Fruit fly (Drosophila melanogaster) whole organism, embryonic: Measurements from ENCODE around the gene mRpS18B.
A peak's percentile ranks its signal among the peaks of the same experiment; 100 is the strongest.

ENCODE experiments used
- Adf1 ChIP-seq: fragments of 200-800 bp; sonication (Bioruptor generic); IDR thresholded peaks from 2 replicates; pipeline ENCODE4 v1.3.6; 2022; ENCODE audit warnings: missing biosample characterization, missing genetic modification characterization
- Atf-2 ChIP-seq: fragments of 200-800 bp; sonication (Bioruptor generic); optimal IDR thresholded peaks from 2 replicates; lab custom pipeline; 2016; ENCODE audit warnings: missing biosample characterization, missing genetic modification characterization
- Bdp1 ChIP-seq: fragments of 200-800 bp; sonication (Bioruptor generic); optimal IDR thresholded peaks from 3 replicates; lab custom pipeline; 2016; ENCODE audit warnings: missing biosample characterization, missing genetic modification characterization
- Blimp-1 ChIP-seq: fragments of 200-800 bp; sonication (Bioruptor generic); optimal IDR thresholded peaks from 3 replicates; lab custom pipeline; 2018; ENCODE audit warnings: missing biosample characterization, missing genetic modification characterization, mild to moderate bottlenecking, moderate library complexity, missing genetic modification reagents
- C15 ChIP-seq: fragments of 200-800 bp; sonication (Bioruptor generic); IDR thresholded peaks from 3 replicates; pipeline ENCODE4 v1.3.6; 2022; ENCODE audit warnings: missing biosample characterization, missing genetic modification characterization
- CG10267 ChIP-seq: fragments of 200-800 bp; sonication (Bioruptor generic); optimal IDR thresholded peaks from 2 replicates; lab custom pipeline; 2018; ENCODE audit warnings: missing biosample characterization, mild to moderate bottlenecking, missing genetic modification characterization, moderate library complexity
- CG10274 ChIP-seq: fragments of 200-800 bp; sonication (Bioruptor generic); optimal IDR thresholded peaks from 3 replicates; lab custom pipeline; 2017; ENCODE audit warnings: missing biosample characterization, mild to moderate bottlenecking, missing genetic modification characterization
- CG12236 ChIP-seq: fragments of 200-800 bp; sonication (Bioruptor generic); optimal IDR thresholded peaks from 2 replicates; lab custom pipeline; 2016; ENCODE audit warnings: missing biosample characterization, missing genetic modification characterization
- CG14050 ChIP-seq: fragments of 200-800 bp; sonication (Bioruptor generic); IDR thresholded peaks from 3 replicates; pipeline ENCODE4 v1.3.6; 2022; ENCODE audit warnings: missing biosample characterization, missing genetic modification characterization
- CG1529 ChIP-seq: fragments of 200-800 bp; sonication (Bioruptor generic); optimal IDR thresholded peaks from 3 replicates; lab custom pipeline; 2018; ENCODE audit warnings: missing biosample characterization, missing genetic modification characterization
- CG15696 ChIP-seq: fragments of 200-800 bp; sonication (Bioruptor generic); optimal IDR thresholded peaks from 2 replicates; lab custom pipeline; 2019; ENCODE audit warnings: missing biosample characterization, mild to moderate bottlenecking, missing genetic modification characterization, moderate library complexity
- CG16779 ChIP-seq: fragments of 200-800 bp; sonication (Bioruptor generic); IDR thresholded peaks from 2 replicates; pipeline ENCODE4 v1.3.6; 2022; ENCODE audit warnings: missing biosample characterization, missing genetic modification characterization
- CG17612 ChIP-seq: fragments of 200-800 bp; sonication (Bioruptor generic); IDR thresholded peaks from 2 replicates; pipeline ENCODE4 v1.3.6; 2022; ENCODE audit warnings: missing biosample characterization, missing genetic modification characterization
- CG1792 ChIP-seq: fragments of 200-800 bp; sonication (Bioruptor generic); optimal IDR thresholded peaks from 2 replicates; lab custom pipeline; 2016; ENCODE audit warnings: missing biosample characterization, missing genetic modification characterization
- CG3065 ChIP-seq: fragments of 200-800 bp; sonication (Bioruptor generic); optimal IDR thresholded peaks from 2 replicates; lab custom pipeline; 2016; ENCODE audit warnings: missing biosample characterization, missing genetic modification characterization
- CG31441 ChIP-seq: fragments of 200-800 bp; sonication (Bioruptor generic); IDR thresholded peaks from 2 replicates; pipeline ENCODE4 v1.3.6; 2022; ENCODE audit warnings: missing biosample characterization, missing genetic modification characterization
- CG3163 ChIP-seq: fragments of 200-800 bp; sonication (Bioruptor generic); optimal IDR thresholded peaks from 3 replicates; lab custom pipeline; 2016; ENCODE audit warnings: missing biosample characterization, missing genetic modification characterization
- CG3726 ChIP-seq: fragments of 200-800 bp; sonication (Bioruptor generic); IDR thresholded peaks from 3 replicates; pipeline ENCODE4, ENCODE4 v1.3.6; 2022; ENCODE audit warnings: missing biosample characterization, missing genetic modification characterization
- CG42726 ChIP-seq: fragments of 200-800 bp; sonication (Bioruptor generic); IDR thresholded peaks from 2 replicates; pipeline ENCODE4 v1.3.6; 2022; ENCODE audit warnings: missing biosample characterization, missing genetic modification characterization; ENCODE audit not compliant: partially characterized antibody
- CG4328 ChIP-seq: fragments of 200-800 bp; sonication (Bioruptor generic); optimal IDR thresholded peaks from 3 replicates; lab custom pipeline; 2017; ENCODE audit warnings: missing biosample characterization, missing genetic modification reagents, missing genetic modification characterization
- CG7271 ChIP-seq: fragments of 200-800 bp; sonication (Bioruptor generic); optimal IDR thresholded peaks from 2 replicates; lab custom pipeline; 2018; ENCODE audit warnings: missing biosample characterization, mild to moderate bottlenecking, missing genetic modification characterization, moderate library complexity
- CG7839 ChIP-seq: fragments of 200-800 bp; sonication (Bioruptor generic); optimal IDR thresholded peaks from 3 replicates; lab custom pipeline; 2018; ENCODE audit warnings: missing biosample characterization, mild to moderate bottlenecking, missing genetic modification characterization, moderate library complexity
- CG9437 ChIP-seq: fragments of 200-800 bp; sonication (Bioruptor generic); optimal IDR thresholded peaks from 2 replicates; lab custom pipeline; 2018; ENCODE audit warnings: missing biosample characterization, mild to moderate bottlenecking, missing genetic modification characterization
- CG9817 ChIP-seq: fragments of 200-800 bp; sonication (Bioruptor generic); optimal IDR thresholded peaks from 2 replicates; lab custom pipeline; 2018; ENCODE audit warnings: missing biosample characterization, mild to moderate bottlenecking, missing genetic modification characterization, moderate library complexity
- CHES-1-like ChIP-seq: fragments of 200-800 bp; sonication (Bioruptor generic); optimal IDR thresholded peaks from 2 replicates; lab custom pipeline; 2016; ENCODE audit warnings: missing biosample characterization, missing genetic modification characterization
- Camta ChIP-seq: fragments of 200-800 bp; sonication (Bioruptor generic); optimal IDR thresholded peaks from 2 replicates; lab custom pipeline; 2016; ENCODE audit warnings: missing biosample characterization, missing genetic modification characterization
- Dek ChIP-seq: fragments of 200-800 bp; sonication (Bioruptor generic); optimal IDR thresholded peaks from 3 replicates; lab custom pipeline; 2019; ENCODE audit warnings: missing biosample characterization, mild to moderate bottlenecking, missing genetic modification characterization, moderate library complexity
- HLH54F ChIP-seq: fragments of 200-800 bp; sonication (Bioruptor generic); optimal IDR thresholded peaks from 3 replicates; lab custom pipeline; 2016; ENCODE audit warnings: missing biosample characterization, missing genetic modification characterization
- MTF-1 ChIP-seq: fragments of 200-800 bp; sonication (Bioruptor generic); optimal IDR thresholded peaks from 2 replicates; lab custom pipeline; 2018; ENCODE audit warnings: missing biosample characterization, mild to moderate bottlenecking, missing genetic modification characterization, borderline replicate concordance
- Max ChIP-seq: fragments of 200-800 bp; sonication (Bioruptor generic); optimal IDR thresholded peaks from 2 replicates; lab custom pipeline; 2016; ENCODE audit warnings: missing biosample characterization, mild to moderate bottlenecking, missing genetic modification characterization
- Med ChIP-seq: fragments of 200-800 bp; sonication (Bioruptor generic); peaks from one replicate; lab custom pipeline; 2016; ENCODE audit warnings: missing biosample characterization, missing genetic modification characterization, mild to moderate bottlenecking, inconsistent platforms, moderate library complexity
- Optix ChIP-seq: fragments of 200-800 bp; sonication (Bioruptor generic); IDR thresholded peaks from 3 replicates; pipeline ENCODE4 v1.3.6; 2022; ENCODE audit warnings: missing biosample characterization, missing genetic modification characterization
- Poxn ChIP-seq: fragments of 200-800 bp; sonication (Bioruptor generic); IDR thresholded peaks from 2 replicates; pipeline ENCODE4 v1.3.6; 2022; ENCODE audit warnings: missing biosample characterization, missing genetic modification characterization
- Sry-β ChIP-seq: fragments of 200-800 bp; sonication (Bioruptor generic); optimal IDR thresholded peaks from 2 replicates; lab custom pipeline; 2018; ENCODE audit warnings: missing biosample characterization, mild to moderate bottlenecking, missing genetic modification characterization, moderate library complexity
- bbx ChIP-seq: fragments of 200-800 bp; sonication (Bioruptor generic); IDR thresholded peaks from 2 replicates; pipeline ENCODE4 v1.3.6; 2022; ENCODE audit warnings: missing biosample characterization, missing genetic modification characterization; ENCODE audit not compliant: partially characterized antibody
- cas ChIP-seq: fragments of 200-800 bp; sonication (Bioruptor generic); IDR thresholded peaks from 2 replicates; pipeline ENCODE4 v1.3.6; 2022; ENCODE audit warnings: missing biosample characterization, missing genetic modification characterization
- danr ChIP-seq: fragments of 200-800 bp; sonication (Bioruptor generic); IDR thresholded peaks from 2 replicates; pipeline ENCODE4 v1.3.6; 2022; ENCODE audit warnings: missing biosample characterization, missing genetic modification characterization
- ems ChIP-seq: fragments of 200-800 bp; sonication (Bioruptor generic); optimal IDR thresholded peaks from 3 replicates; lab custom pipeline; 2016; ENCODE audit warnings: missing biosample characterization, missing genetic modification characterization
- eve ChIP-seq, 2 experiments: fragments of >200 bp; optimal IDR thresholded peaks; 2 replicates each; lab custom pipeline; 2017; ENCODE audit warnings: missing biosample characterization in 2 of 2, missing genetic modification characterization in 2 of 2
- gro ChIP-seq: fragments of 200-800 bp; sonication (Bioruptor generic); optimal IDR thresholded peaks from 2 replicates; lab custom pipeline; 2016; ENCODE audit warnings: missing biosample characterization, missing genetic modification characterization
- peb ChIP-seq: fragments of 200-800 bp; sonication (Bioruptor generic); IDR thresholded peaks from 2 replicates; pipeline ENCODE4 v1.3.6; 2022; ENCODE audit warnings: missing biosample characterization, missing genetic modification characterization
- pros ChIP-seq: fragments of 200-800 bp; sonication (Bioruptor generic); optimal IDR thresholded peaks from 3 replicates; lab custom pipeline; 2019; ENCODE audit warnings: missing biosample characterization, mild to moderate bottlenecking, missing genetic modification characterization, moderate library complexity
- sc ChIP-seq, 3 experiments: fragments of >200 bp in 2 of 3; fragments of 200-800 bp in 1 of 3; sonication (Bioruptor generic) in 1 of 3; optimal IDR thresholded peaks; 2 replicates in 2 of 3; 3 replicates in 1 of 3; lab custom pipeline; 2017; ENCODE audit warnings: mild to moderate bottlenecking in 1 of 3, missing biosample characterization in 1 of 3, missing genetic modification characterization in 1 of 3, missing genetic modification reagents in 1 of 3
- schlank ChIP-seq: fragments of 200-800 bp; sonication (Bioruptor generic); optimal IDR thresholded peaks from 2 replicates; lab custom pipeline; 2018; ENCODE audit warnings: missing biosample characterization, mild to moderate bottlenecking, missing genetic modification characterization
- stc ChIP-seq: fragments of 200-800 bp; sonication (Bioruptor generic); IDR thresholded peaks from 2 replicates; pipeline ENCODE4 v1.3.6; 2022; ENCODE audit warnings: missing biosample characterization, missing genetic modification characterization
- stwl ChIP-seq: fragments of 200-800 bp; sonication (Bioruptor generic); optimal IDR thresholded peaks from 3 replicates; lab custom pipeline; 2018; ENCODE audit warnings: missing biosample characterization, mild to moderate bottlenecking, missing genetic modification characterization, moderate library complexity
- vfl ChIP-seq: fragments of 200-800 bp; sonication (Bioruptor generic); optimal IDR thresholded peaks from 2 replicates; lab custom pipeline; 2016; ENCODE audit warnings: missing biosample characterization, missing genetic modification characterization
- zen2 ChIP-seq: fragments of 200-800 bp; sonication (Bioruptor generic); IDR thresholded peaks from 3 replicates; pipeline ENCODE4 v1.3.6; 2022; ENCODE audit warnings: missing biosample characterization, missing genetic modification characterization; ENCODE audit not compliant: partially characterized antibody

mRpS18B gene

DNA sequence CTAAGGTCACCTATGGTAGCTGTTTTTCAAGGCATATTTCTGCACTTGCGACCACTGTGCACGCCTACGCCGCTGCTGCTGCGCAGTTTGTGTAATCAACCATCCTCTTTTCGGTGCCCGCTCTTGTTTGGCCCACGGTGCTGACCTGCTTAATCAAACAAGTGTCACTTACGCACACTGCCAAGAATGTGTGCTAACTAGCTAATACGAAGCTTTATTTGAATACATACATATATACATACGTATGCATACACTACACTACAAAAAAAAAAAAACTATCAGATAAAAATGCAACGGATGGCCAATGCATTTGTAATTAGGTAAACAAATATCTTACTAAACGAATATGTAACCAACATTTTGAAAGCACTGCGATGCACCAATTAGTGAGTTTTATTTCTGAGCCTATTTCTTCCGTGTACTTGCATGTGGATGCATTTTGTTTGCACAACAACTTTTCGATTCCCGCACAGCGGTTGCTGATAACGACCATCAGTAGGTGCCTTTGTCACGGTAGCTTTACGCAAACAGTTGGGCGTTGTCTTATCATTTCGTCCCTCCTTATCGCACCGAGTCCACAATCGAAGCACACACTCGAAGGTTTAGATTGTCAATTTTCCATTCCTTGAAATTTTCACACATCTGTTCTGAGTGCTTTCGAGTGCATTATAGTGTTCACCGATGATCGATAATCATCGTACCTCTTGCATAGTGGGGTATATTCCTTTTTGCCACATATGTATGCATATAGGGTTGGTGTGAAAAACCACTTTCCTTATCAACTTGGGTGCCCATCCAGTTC, 10.6 kb downstream of the mRpS18B start (continued):
- TF ChIP-seq bbx (GFP tag; lab: Robert Waterston, UW) (0 out of 2 replicates have a peak, but pooled peaks have one; percentile 53), CG10274 (peak; percentile 35), CG14050 (peak; percentile 82), CG9437 (GFP tag; lab: Kevin White, UChicago) (peak; percentile 44), Max (GFP tag; lab: Kevin White, UChicago) (peak; percentile 73), MTF-1 (GFP tag; lab: Kevin White, UChicago) (peak; percentile 69), CG7271 (peak; percentile 22), CHES-1-like (GFP tag; lab: Kevin White, UChicago) (peak; percentile 78), CG1792 (peak; percentile 43), Optix (GFP tag; lab: Robert Waterston, UW) (peak; percentile 77), Camta (peak; percentile 78), CG16779 (GFP tag; lab: Robert Waterston, UW) (0 out of 2 replicates have a peak, but pooled peaks have one; percentile 44), CG9817 (tag; lab: Kevin White, UChicago) (peak; percentile 57), stc (GFP tag; lab: Robert Waterston, UW) (peak; percentile 92), zen2 (GFP tag; lab: Robert Waterston, UW) (no peak), vfl (GFP tag; lab: Kevin White, UChicago) (peak; percentile 11), Sry-β (GFP tag; lab: Kevin White, UChicago) (peak; percentile 0), Poxn (GFP tag; lab: Robert Waterston, UW) (no peak), CG12236 (GFP tag; lab: Kevin White, UChicago) (peak; percentile 88), C15 (GFP tag; lab: Robert Waterston, UW) (peak; percentile 74), CG3163 (GFP tag; lab: Kevin White, UChicago) (peak; percentile 54), CG15696 (peak; percentile 50), cas (GFP tag; lab: Robert Waterston, UW) (peak; percentile 67), pros (GFP tag; lab: Kevin White, UChicago) (peak; percentile 79), sc (optimal IDR thresholded peaks at IDR 0.05; lab: Kevin White, UChicago) (no peak), sc (GFP tag; optimal IDR thresholded peaks at IDR 0.05; lab: Kevin White, UChicago) (peak; percentile 81), danr (GFP tag; lab: Robert Waterston, UW) (peak; percentile 63), gro (GFP tag; lab: Kevin White, UChicago) (peak; percentile 20), Dek (tag; lab: Kevin White, UChicago) (peak; percentile 77), CG10267 (tag; lab: Kevin White, UChicago) (peak; percentile 71), eve (GFP tag; optimal IDR thresholded peaks at IDR 0.05; lab: Kevin White, UChicago) (no peak), CG42726 (no peak), CG7839 (tag; lab: Kevin White, UChicago) (peak; percentile 83), Adf1 (peak; percentile 90), Atf-2 (GFP tag; lab: Kevin White, UChicago) (peak; percentile 79), CG3065 (GFP tag; lab: Kevin White, UChicago) (no peak), schlank (peak; percentile 56), CG1529 (GFP tag; lab: Kevin White, UChicago) (peak; percentile 75), peb (GFP tag; lab: Robert Waterston, UW) (peak; percentile 75), Med (GFP tag; lab: Kevin White, UChicago) (peak; percentile 92), CG31441 (GFP tag; lab: Robert Waterston, UW) (peak; percentile 86), stwl (tag; lab: Kevin White, UChicago) (no peak), ems (GFP tag; lab: Kevin White, UChicago) (peak; percentile 75), Blimp-1 (GFP tag; lab: Kevin White, UChicago) (peak; percentile 85), CG3726 (GFP tag; lab: Robert Waterston, UW) (peak; percentile 77; the same call in 1 of the 3 replicates), HLH54F (GFP tag; lab: Kevin White, UChicago) (peak; percentile 60), CG17612 (GFP tag; lab: Robert Waterston, UW) (peak; percentile 67), CG4328 (GFP tag; lab: Kevin White, UChicago) (peak; percentile 41), Bdp1 (GFP tag; lab: Kevin White, UChicago) (peak; percentile 72)
